Fruit fly (Drosophila melanogaster): ENCODE results near the gene Tpc1.

The Tpc1 gene

DNA sequence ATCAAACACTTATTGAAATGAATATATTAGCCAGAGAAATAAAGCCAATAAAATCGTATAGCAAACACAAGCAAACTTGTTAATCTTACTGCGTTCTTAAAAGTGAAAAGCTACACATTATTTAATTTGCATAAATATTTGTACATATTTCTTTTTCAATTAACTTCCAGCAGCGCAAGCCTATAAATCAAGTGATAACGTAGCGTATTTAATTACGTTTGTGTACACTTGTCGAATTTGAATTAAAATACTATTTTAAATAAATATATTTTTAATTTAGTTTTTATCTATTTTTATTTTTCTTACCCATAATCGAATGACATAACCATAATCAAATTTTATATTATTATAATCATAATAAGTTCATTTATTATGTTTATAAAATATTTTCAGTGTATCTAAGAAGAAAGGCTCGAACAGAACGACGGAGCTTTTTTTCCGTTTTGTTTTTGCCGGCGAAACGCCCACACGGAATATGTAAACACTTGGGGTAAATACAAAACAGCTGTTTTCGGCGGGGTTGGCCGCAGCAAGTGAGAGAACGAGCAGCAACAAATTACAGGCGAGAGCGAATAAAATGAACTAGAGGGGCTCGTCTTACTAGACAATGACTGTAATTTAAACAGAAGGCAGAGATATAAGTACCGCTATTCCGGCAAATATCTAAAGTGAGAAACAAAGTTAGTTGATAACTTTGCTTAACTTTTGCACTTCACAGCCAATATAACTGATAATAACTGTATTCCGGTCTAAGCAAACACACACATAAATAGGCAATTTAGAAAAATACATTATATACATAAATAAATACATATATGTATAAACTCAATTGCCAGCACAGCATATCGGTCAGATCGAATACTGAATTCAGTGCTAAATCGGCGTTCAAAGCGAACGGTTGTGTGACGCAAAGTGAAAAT is 6.2 kb downstream of the Tpc1 start, which contains the start of gene Sodh2 (continued):
- TF ChIP-seq ro (GFP tag; IDR thresholded peaks at IDR 0.05) (no peak), Vsx1 (GFP tag; optimal IDR thresholded peaks at IDR 0.05) (peak; percentile 72), insv (GFP tag; optimal IDR thresholded peaks at IDR 0.05) (peak in 1 of 2 experiments; percentile 60), zen (tag; optimal IDR thresholded peaks at IDR 0.05) (no peak), bcd (GFP tag; optimal IDR thresholded peaks at IDR 0.05) (peak; percentile 79), schlank (tag; optimal IDR thresholded peaks at IDR 0.05) (peak; percentile 86), CG18011 (GFP tag; optimal IDR thresholded peaks at IDR 0.05) (peak; percentile 57), lbe (GFP tag; optimal IDR thresholded peaks at IDR 0.05) (peak; percentile 86), Atf-2 (GFP tag; optimal IDR thresholded peaks at IDR 0.05) (peak; percentile 11), sens-2 (GFP tag; IDR thresholded peaks at IDR 0.05) (no peak), unc-4 (GFP tag; IDR thresholded peaks at IDR 0.05; ENCODE audit: partially characterized antibody) (0 out of 2 replicates have a peak, but pooled peaks have one; percentile 15), Ets65A (GFP tag) (peak; percentile 92), CG2875 (GFP tag; optimal IDR thresholded peaks at IDR 0.05) (peak; percentile 63), CG4328 (GFP tag; optimal IDR thresholded peaks at IDR 0.05) (peak; percentile 63), abd-A (tag; optimal IDR thresholded peaks at IDR 0.05) (peak; percentile 58), CG7786 (GFP tag; optimal IDR thresholded peaks at IDR 0.05) (peak; percentile 67), ewg (GFP tag; optimal IDR thresholded peaks at IDR 0.05) (peak; percentile 43), CG10979 (tag; optimal IDR thresholded peaks at IDR 0.05) (peak; percentile 71), amos (GFP tag; IDR thresholded peaks at IDR 0.05; ENCODE audit: partially characterized antibody) (no peak), Six4 (GFP tag; optimal IDR thresholded peaks at IDR 0.05) (peak; percentile 34), CG30020 (tag; optimal IDR thresholded peaks at IDR 0.05) (peak; percentile 40), CG8924 (tag; optimal IDR thresholded peaks at IDR 0.05) (peak; percentile 89), CG3407 (GFP tag; optimal IDR thresholded peaks at IDR 0.05) (peak; percentile 74), CG4730 (GFP tag; IDR thresholded peaks at IDR 0.05) (no peak), dmrt99B (tag; optimal IDR thresholded peaks at IDR 0.05) (peak; percentile 79), Hr78 (GFP tag; optimal IDR thresholded peaks at IDR 0.05) (peak in 1 of 2 experiments; percentile 44), Nf-YA (GFP tag; IDR thresholded peaks at IDR 0.05) (0 out of 2 replicates have a peak, but pooled peaks have one; percentile 40), shn (GFP tag; optimal IDR thresholded peaks at IDR 0.05) (no peak), CG9437 (GFP tag; optimal IDR thresholded peaks at IDR 0.05) (peak; percentile 80), so (GFP tag; IDR thresholded peaks at IDR 0.05) (peak; percentile 23; the same call in 1 of the 3 replicates), chn (GFP tag; optimal IDR thresholded peaks at IDR 0.05) (peak; percentile 22), sug (tag; optimal IDR thresholded peaks at IDR 0.05) (peak; percentile 90), CG2120 (GFP tag; optimal IDR thresholded peaks at IDR 0.05) (peak; percentile 92), NK7.1 (GFP tag; optimal IDR thresholded peaks at IDR 0.05) (peak; percentile 15), CG8359 (GFP tag; optimal IDR thresholded peaks at IDR 0.05; ENCODE audit: borderline replicate concordance) (peak; percentile 40), chinmo (GFP tag; IDR thresholded peaks at IDR 0.05; ENCODE audit: partially characterized antibody) (peak; percentile 73; the same call in 1 of the 4 replicates), CG15011 (GFP tag; optimal IDR thresholded peaks at IDR 0.05) (peak; percentile 39), repo (GFP tag; optimal IDR thresholded peaks at IDR 0.05) (no peak), gcm2 (GFP tag; optimal IDR thresholded peaks at IDR 0.05) (no peak), CG16863 (GFP tag; optimal IDR thresholded peaks at IDR 0.05) (peak; percentile 30), CG43689 (GFP tag; IDR thresholded peaks at IDR 0.05) (no peak), sqz (GFP tag; optimal IDR thresholded peaks at IDR 0.05) (peak; percentile 74), CG8388 (GFP tag; optimal IDR thresholded peaks at IDR 0.05) (peak; percentile 51), crol (GFP tag; IDR thresholded peaks at IDR 0.05) (no peak), CG11696 (GFP tag; IDR thresholded peaks at IDR 0.05) (peak; percentile 57), klu (GFP tag; IDR thresholded peaks at IDR 0.05) (0 out of 2 replicates have a peak, but pooled peaks have one; percentile 38), CG17802 (tag; optimal IDR thresholded peaks at IDR 0.05) (peak; percentile 33)
